Worm (Caenorhabditis elegans): ENCODE data around the gene sri-43.
"Not testable (repeated sequence)": the region's sequence is repeated elsewhere in the genome, so short reads cannot be mapped to it uniquely, and the experiment has no call there.

- not testable (repeated sequence) for TF ChIP-seq fkh-2, jun-1, elt-3 (tag; optimal IDR thresholded peaks at IDR 0.05)
Observed at ce11 chrII:3142855-3143254, 1.6 kb downstream of the sri-43 start, which contains the start of gene sri-42.

All from whole organism, L3 larva.